Worm (Caenorhabditis elegans) whole organism, L4/young adult: ENCODE data around the gene Y54E2A.9.

Experiments
- dao-5 ChIP-seq: sonication (generic microtip); optimal IDR thresholded peaks from 2 replicates; lab custom pipeline; 2016; ENCODE audit warnings: missing genotype, missing genetic modification characterization, moderate library complexity, missing compliant biosample characterization
- him-1 ChIP-seq: sonication (generic microtip); optimal IDR thresholded peaks from 2 replicates; lab custom pipeline; 2016; ENCODE audit warnings: missing genotype, missing genetic modification reagents, missing genetic modification characterization, missing compliant biosample characterization

DNA sequence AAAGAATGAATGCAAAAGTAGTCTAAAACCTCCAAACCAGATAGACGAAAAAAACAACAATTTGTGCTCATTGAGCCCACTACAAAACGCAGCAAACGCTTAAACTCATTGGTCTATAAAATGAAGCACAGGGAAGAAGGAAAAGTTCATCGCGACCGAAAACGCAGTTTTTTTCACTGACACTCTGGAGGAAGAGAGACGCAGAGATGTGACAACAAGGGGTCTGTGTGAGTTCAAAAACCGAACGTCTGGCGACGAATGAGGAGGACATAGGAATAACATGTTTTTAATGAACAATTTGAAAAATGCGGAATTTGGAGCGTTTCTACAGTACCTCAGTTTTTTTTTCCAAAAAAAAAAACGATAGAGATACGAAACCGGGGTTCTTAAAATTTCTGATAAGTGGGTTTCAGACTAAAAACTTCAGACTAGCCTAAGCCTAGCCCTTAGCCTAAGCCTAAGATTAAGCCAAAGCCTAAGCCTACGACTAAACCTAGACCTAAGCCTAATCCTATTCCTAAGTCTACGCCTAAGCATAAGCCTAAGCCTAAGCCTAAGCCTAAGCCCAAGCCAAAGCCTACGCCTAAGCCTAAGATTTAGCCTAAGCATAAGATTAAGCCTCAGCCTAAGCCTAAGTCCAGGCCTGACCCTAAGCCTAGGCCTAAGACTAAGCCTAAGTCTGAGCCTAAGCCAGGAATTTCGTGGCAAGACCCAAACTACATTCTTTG is 33.6 kb upstream of the Y54E2A.9 start:
- TF ChIP-seq dao-5 (tag; lab: Kevin White, UChicago) (no peak), him-1 (tag; lab: Kevin White, UChicago) (no peak)
